Worm (Caenorhabditis elegans) whole organism, L4 larva: ENCODE measurements around the gene Y75B8A.19.

Source experiments
- F26F4.8 ChIP-seq: fragments of 200-800 bp; sonication (Bioruptor generic); conservative IDR thresholded peaks from 2 replicates; pipeline ENCODE4 v1.3.6; 2022; ENCODE audit warnings: missing genetic modification characterization, missing compliant biosample characterization
- ama-1 ChIP-seq: fragments of 150-350 bp; optimal IDR thresholded peaks from 2 replicates; lab custom pipeline; 2014; ENCODE audit warnings: inconsistent platforms, mixed read lengths
- ceh-32 ChIP-seq: sonication (generic microtip); optimal IDR thresholded peaks from 2 replicates; lab custom pipeline; 2016; ENCODE audit warnings: mild to moderate bottlenecking, missing genetic modification characterization, missing compliant biosample characterization; ENCODE audit not compliant: poor library complexity
- ceh-82 ChIP-seq: sonication (generic microtip); optimal IDR thresholded peaks from 2 replicates; lab custom pipeline; 2017; ENCODE audit warnings: missing biosample characterization, missing genetic modification characterization
- cey-2 ChIP-seq: sonication (generic microtip); optimal IDR thresholded peaks from 3 replicates; lab custom pipeline; 2017; ENCODE audit warnings: missing genetic modification characterization, mild to moderate bottlenecking, missing compliant biosample characterization, antibody characterized with exemption, borderline replicate concordance; ENCODE audit not compliant: insufficient read depth
- egl-27 ChIP-seq: sonication (generic microtip); optimal IDR thresholded peaks from 3 replicates; lab custom pipeline; 2017; ENCODE audit warnings: missing biosample characterization, missing genetic modification reagents, missing genetic modification characterization
- egl-43 ChIP-seq: fragments of 200-800 bp; sonication (Bioruptor generic); IDR thresholded peaks from 2 replicates; pipeline ENCODE4 v1.3.6; 2022; ENCODE audit warnings: missing genetic modification reagents, missing genetic modification characterization, missing compliant biosample characterization
- fkh-10 ChIP-seq: fragments of 150-350 bp; optimal IDR thresholded peaks from 2 replicates; lab custom pipeline; 2014; ENCODE audit warnings: missing biosample characterization, missing genetic modification reagents, missing genetic modification characterization
- skn-1 ChIP-seq: fragments of 150-350 bp; optimal IDR thresholded peaks from 2 replicates; lab custom pipeline; 2014; ENCODE audit warnings: missing biosample characterization, missing genetic modification characterization
- snpc-4 ChIP-seq: fragments of 150-350 bp; optimal IDR thresholded peaks from 2 replicates; lab custom pipeline; 2014; ENCODE audit warnings: missing biosample characterization, missing genetic modification characterization
- unc-39 ChIP-seq: sonication (generic microtip); optimal IDR thresholded peaks from 2 replicates; lab custom pipeline; 2017; ENCODE audit warnings: missing biosample characterization, missing genetic modification characterization
- zag-1 ChIP-seq: fragments of 150-350 bp; optimal IDR thresholded peaks from 2 replicates; lab custom pipeline; 2014; ENCODE audit warnings: missing biosample characterization, missing genetic modification characterization
- ztf-11 ChIP-seq: fragments of 150-350 bp; optimal IDR thresholded peaks from 2 replicates; lab custom pipeline; 2014; ENCODE audit warnings: missing biosample characterization, missing genetic modification characterization

DNA sequence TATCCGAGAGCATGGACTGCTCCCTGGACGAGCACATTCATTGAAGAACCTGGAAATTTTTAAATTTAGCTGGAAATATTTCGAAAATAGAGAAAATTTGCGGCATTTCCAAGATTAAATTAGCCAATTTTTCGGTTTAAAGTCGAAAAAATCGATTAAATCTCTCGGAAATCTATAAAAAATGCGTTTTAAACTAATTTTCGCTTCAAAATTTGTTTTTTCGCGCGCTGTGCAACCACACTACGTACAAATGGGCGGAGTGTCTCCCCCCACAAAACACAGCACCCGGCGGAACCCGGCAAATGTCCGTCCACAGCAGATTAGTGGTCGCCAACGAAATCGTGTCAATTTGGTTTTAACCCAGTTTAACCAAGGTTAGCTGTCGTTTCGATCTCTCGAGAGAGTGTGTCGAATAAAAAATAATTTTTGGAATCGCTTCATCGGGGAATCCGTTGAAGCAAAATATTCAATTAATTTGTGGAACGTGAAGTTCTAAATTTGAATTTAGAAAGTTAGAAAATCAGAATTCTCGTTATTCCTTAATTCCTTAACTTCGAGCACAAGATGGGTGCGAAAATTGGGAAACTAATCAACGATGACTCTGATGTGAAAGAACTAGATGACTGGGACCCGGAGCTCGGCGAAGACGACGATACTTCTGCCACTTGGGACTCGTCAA is 23.8 kb downstream of the Y75B8A.19 start, which contains the start of the genes tim-1 and Y75B8A.23:
- TF ChIP-seq egl-43 (GFP tag; lab: Robert Waterston, UW) (peak; percentile 80), ceh-82 (tag; lab: Kevin White, UChicago) (no peak), zag-1 (no peak), F26F4.8 (GFP tag; lab: Robert Waterston, UW) (no peak), egl-27 (tag; lab: Kevin White, UChicago) (peak; percentile 11), ceh-32 (peak; percentile 51), unc-39 (tag; lab: Kevin White, UChicago) (no peak), fkh-10 (GFP tag; lab: Kevin White, UChicago) (peak; percentile 32), ztf-11 (tag; lab: Kevin White, UChicago) (no peak), skn-1 (tag; lab: Kevin White, UChicago) (no peak), ama-1 (peak; percentile 100), snpc-4 (tag; lab: Kevin White, UChicago) (peak; percentile 99), cey-2 (tag; lab: Kevin White, UChicago) (no peak)
